Worm (Caenorhabditis elegans): ENCODE measurements around the gene mut-15.

Gene mut-15

DNA sequence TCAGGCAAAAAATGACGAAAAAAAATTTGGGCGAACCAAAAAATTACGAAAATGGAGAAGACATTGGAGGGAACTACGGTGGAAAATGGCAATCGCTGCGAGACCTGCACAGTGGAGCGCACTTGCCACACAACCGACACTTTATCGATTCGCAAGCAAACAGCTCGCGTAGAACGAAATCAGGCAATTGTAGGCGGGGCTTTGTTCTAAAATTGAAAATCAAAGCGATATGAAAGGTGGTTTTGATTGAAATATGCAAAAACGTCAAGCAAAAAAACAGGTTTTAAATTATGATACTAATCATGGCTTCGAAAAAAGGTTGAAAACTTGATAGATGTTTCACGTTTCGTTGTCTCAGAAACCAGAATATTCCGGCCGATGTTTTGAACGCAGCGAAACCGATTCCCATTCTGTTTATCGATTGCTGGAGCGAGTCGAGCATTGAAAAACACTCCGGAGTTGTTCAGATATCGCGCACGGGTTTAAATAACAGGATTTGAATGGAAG, at the start of gene mut-15, which contains the start of gene fib-1 (continued):
- TF ChIP-seq zip-11 (GFP tag; IDR thresholded peaks at IDR 0.05) (no peak), F26F4.8 (GFP tag; conservative IDR thresholded peaks at IDR 0.05) (no peak), rbr-2 (tag; optimal IDR thresholded peaks at IDR 0.05) (peak; percentile 92), tag-97 (GFP tag; IDR thresholded peaks at IDR 0.05) (no peak), F44E2.7 (GFP tag; IDR thresholded peaks at IDR 0.05) (no peak), spr-3 (GFP tag; optimal IDR thresholded peaks at IDR 0.05) (peak; percentile 8), T26A8.4 (GFP tag; IDR thresholded peaks at IDR 0.05) (peak; percentile 71; the same call in 1 of the 2 replicates), dmd-8 (GFP tag; IDR thresholded peaks at IDR 0.05) (no peak), lin-1 (GFP tag; IDR thresholded peaks at IDR 0.05) (no peak), fos-1 (tag; optimal IDR thresholded peaks at IDR 0.05) (no peak), hlh-11 (tag; optimal IDR thresholded peaks at IDR 0.05) (peak; percentile 88), duxl-1 (tag; optimal IDR thresholded peaks at IDR 0.05; ENCODE audit: poor library complexity) (peak; percentile 62), gei-8 (GFP tag; optimal IDR thresholded peaks at IDR 0.05) (no peak), nhr-11 (tag; optimal IDR thresholded peaks at IDR 0.05) (peak; percentile 91), daf-8 (GFP tag; IDR thresholded peaks at IDR 0.05) (no peak), set-16 (GFP tag; IDR thresholded peaks at IDR 0.05) (no peak), aha-1 (tag) (peak; percentile 24), Y105C5A.15 (GFP tag; IDR thresholded peaks at IDR 0.05) (no peak), zip-2 (tag; optimal IDR thresholded peaks at IDR 0.05) (no peak), mxl-2 (GFP tag; conservative IDR thresholded peaks at IDR 0.05) (no peak), vab-7 (GFP tag; IDR thresholded peaks at IDR 0.05) (peak; percentile 60; the same call in 1 of the 2 replicates), madf-9 (GFP tag; conservative IDR thresholded peaks at IDR 0.05) (no peak), lin-38 (GFP tag; IDR thresholded peaks at IDR 0.05) (peak; percentile 99), saeg-2 (GFP tag; IDR thresholded peaks at IDR 0.05) (no peak), pqm-1 (tag; optimal IDR thresholded peaks at IDR 0.05) (no peak), mes-2 (tag; optimal IDR thresholded peaks at IDR 0.05; ENCODE audit: poor library complexity, severe bottlenecking) (peak; percentile 96), ama-1 (optimal IDR thresholded peaks at IDR 0.05) (no peak), snpc-4 (tag; optimal IDR thresholded peaks at IDR 0.05) (no peak), ZK546.5 (tag; optimal IDR thresholded peaks at IDR 0.05) (no peak), ztf-7 (tag; optimal IDR thresholded peaks at IDR 0.05) (no peak), ceh-62 (tag; optimal IDR thresholded peaks at IDR 0.05) (no peak), lim-7 (GFP tag; IDR thresholded peaks at IDR 0.05) (no peak), madf-5 (GFP tag; IDR thresholded peaks at IDR 0.05) (no peak), unc-62 (GFP tag; optimal IDR thresholded peaks at IDR 0.05 in 1 of 2) (peak in 1 of 2 experiments; percentile 99), unc-62 (tag; optimal IDR thresholded peaks at IDR 0.05) (no peak), dmd-6 (GFP tag; IDR thresholded peaks at IDR 0.05) (peak; percentile 80), nhr-111 (GFP tag; optimal IDR thresholded peaks at IDR 0.05) (no peak), tra-1 (GFP tag; IDR thresholded peaks at IDR 0.05) (peak; percentile 67), dpl-1 (GFP tag; optimal IDR thresholded peaks at IDR 0.05) (peak; percentile 81), cey-2 (tag; optimal IDR thresholded peaks at IDR 0.05; ENCODE audit: borderline replicate concordance, insufficient read depth) (no peak), jun-1 (tag; optimal IDR thresholded peaks at IDR 0.05) (peak; percentile 77), spr-1 (tag; optimal IDR thresholded peaks at IDR 0.05) (peak; percentile 71), daf-12 (tag; optimal IDR thresholded peaks at IDR 0.05) (no peak), hif-1 (tag; optimal IDR thresholded peaks at IDR 0.05) (peak in 1 of 2 experiments; percentile 91), snpc-1.2 (GFP tag; IDR thresholded peaks at IDR 0.05) (no peak), D1046.2 (GFP tag; IDR thresholded peaks at IDR 0.05) (no peak), zfp-3 (GFP tag; conservative IDR thresholded peaks at IDR 0.05) (no peak), nhr-6 (tag; optimal IDR thresholded peaks at IDR 0.05) (peak; percentile 95), Y48G9A.11 (GFP tag; IDR thresholded peaks at IDR 0.05) (peak; percentile 87), T20F7.1 (GFP tag; optimal IDR thresholded peaks at IDR 0.05) (peak; percentile 91), pha-4 (GFP tag; IDR thresholded peaks at IDR 0.05) (peak; percentile 63; the same call in 1 of the 2 replicates), pha-4 (tag; optimal IDR thresholded peaks at IDR 0.05) (peak; percentile 27)

Data from whole organism, L4 larva.